Fruit fly (Drosophila melanogaster): ENCODE data around the gene Lgr4.
A peak's percentile ranks its signal among the peaks of the same experiment; 100 is the strongest.

DNA sequence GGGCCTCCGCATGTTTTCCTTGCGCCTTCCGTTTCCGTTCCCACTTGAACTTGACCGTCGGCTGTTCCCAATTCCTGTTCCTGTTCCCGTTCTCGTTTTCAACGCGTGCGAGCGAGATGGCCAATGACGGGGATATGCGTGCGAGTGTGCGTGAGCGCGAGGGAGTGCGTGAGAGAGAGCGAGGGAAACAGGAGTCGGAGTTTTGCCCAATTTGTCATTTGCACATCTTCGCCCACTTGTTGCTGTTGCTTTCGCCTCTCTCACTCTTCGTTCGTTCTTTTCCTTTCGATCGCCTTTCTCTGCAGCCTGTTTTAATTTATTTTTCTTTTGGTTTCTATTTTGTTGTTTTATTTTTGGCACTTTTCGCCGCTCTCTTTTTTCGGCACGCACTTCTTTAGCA is 77.1 kb downstream of the Lgr4 start:
- TF ChIP-seq CG17806 (tag; optimal IDR thresholded peaks at IDR 0.05) = no peak
- TF ChIP-seq CG14655 (GFP tag; optimal IDR thresholded peaks at IDR 0.05) = peak; percentile 3
- no peak; the same call in 1 of the 2 replicates for TF ChIP-seq Ets98B (GFP tag; IDR thresholded peaks at IDR 0.05)
- no peak for TF ChIP-seq gl (tag; optimal IDR thresholded peaks at IDR 0.05)
- no peak for TF ChIP-seq CG34367 (tag; optimal IDR thresholded peaks at IDR 0.05)
- TF ChIP-seq CG8159 (tag; optimal IDR thresholded peaks at IDR 0.05) = no peak
- no peak for TF ChIP-seq Pif1A (GFP tag; optimal IDR thresholded peaks at IDR 0.05)
- no peak for TF ChIP-seq CG32121 (GFP tag; IDR thresholded peaks at IDR 0.05)
- peak; percentile 26 for TF ChIP-seq CG8301 (tag; optimal IDR thresholded peaks at IDR 0.05)
